Worm (Caenorhabditis elegans) whole organism, L4 larva: ENCODE results near the gene hlh-1.

ENCODE experiments used
- F26F4.8 ChIP-seq: fragments of 200-800 bp; sonication (Bioruptor generic); conservative IDR thresholded peaks from 2 replicates; pipeline ENCODE4 v1.3.6; 2022; ENCODE audit warnings: missing genetic modification characterization, missing compliant biosample characterization
- R02D3.7 ChIP-seq: fragments of 150-350 bp; sonication (generic microtip); optimal IDR thresholded peaks from 3 replicates; lab custom pipeline; 2014; ENCODE audit warnings: missing biosample characterization, missing genetic modification characterization
- Y5F2A.4 ChIP-seq: fragments of 200-800 bp; sonication (Bioruptor generic); optimal IDR thresholded peaks from 2 replicates; lab custom pipeline; 2018; ENCODE audit warnings: mild to moderate bottlenecking, missing genetic modification characterization, missing compliant biosample characterization
- attf-4 ChIP-seq: sonication (generic microtip); optimal IDR thresholded peaks from 3 replicates; lab custom pipeline; 2017; ENCODE audit warnings: missing biosample characterization, missing genetic modification characterization
- ceh-32 ChIP-seq: sonication (generic microtip); optimal IDR thresholded peaks from 2 replicates; lab custom pipeline; 2016; ENCODE audit warnings: mild to moderate bottlenecking, missing genetic modification characterization, missing compliant biosample characterization; ENCODE audit not compliant: poor library complexity
- ctbp-1 ChIP-seq: fragments of 200-800 bp; sonication (Bioruptor generic); IDR thresholded peaks from 2 replicates; pipeline ENCODE4 v1.3.6; 2022; ENCODE audit warnings: missing genetic modification reagents, missing genetic modification characterization, missing compliant biosample characterization
- daf-16 ChIP-seq, 3 experiments: sonication (generic microtip); optimal IDR thresholded peaks; 2 replicates each; lab custom pipeline; 2016 to 2017; ENCODE audit warnings: missing genetic modification characterization in 3 of 3, missing genetic modification reagents in 3 of 3, mild to moderate bottlenecking in 2 of 3, missing compliant biosample characterization in 2 of 3, missing biosample characterization in 1 of 3, moderate library complexity in 1 of 3
- daf-19 ChIP-seq: fragments of 200-800 bp; sonication (Bioruptor generic); conservative IDR thresholded peaks from 2 replicates; pipeline ENCODE4 v1.3.6; 2022; ENCODE audit warnings: missing genetic modification characterization, missing compliant biosample characterization
- dmd-6 ChIP-seq: fragments of 200-800 bp; sonication (Bioruptor generic); IDR thresholded peaks from 2 replicates; pipeline ENCODE4 v1.3.6; 2022; ENCODE audit warnings: missing genetic modification reagents, missing genetic modification characterization, missing compliant biosample characterization
- dve-1 ChIP-seq: sonication (generic microtip); optimal IDR thresholded peaks from 2 replicates; lab custom pipeline; 2017; ENCODE audit warnings: antibody characterized with exemption, mild to moderate bottlenecking, missing genetic modification characterization, missing compliant biosample characterization; ENCODE audit not compliant: insufficient read depth
- egl-43 ChIP-seq: fragments of 200-800 bp; sonication (Bioruptor generic); IDR thresholded peaks from 2 replicates; pipeline ENCODE4 v1.3.6; 2022; ENCODE audit warnings: missing genetic modification reagents, missing genetic modification characterization, missing compliant biosample characterization
- hlh-11 ChIP-seq: fragments of 200-800 bp; sonication (Bioruptor generic); optimal IDR thresholded peaks from 2 replicates; lab custom pipeline; 2018; ENCODE audit warnings: mild to moderate bottlenecking, missing genetic modification characterization, missing compliant biosample characterization
- hlh-30 ChIP-seq: sonication (generic microtip); optimal IDR thresholded peaks from 2 replicates; lab custom pipeline; 2017; ENCODE audit warnings: antibody characterized with exemption, mild to moderate bottlenecking, missing genetic modification characterization, missing compliant biosample characterization; ENCODE audit not compliant: insufficient read depth
- jun-1 ChIP-seq: fragments of 150-350 bp; optimal IDR thresholded peaks from 2 replicates; lab custom pipeline; 2014; ENCODE audit warnings: missing biosample characterization, missing genetic modification reagents, missing genetic modification characterization
- lin-39 ChIP-seq: fragments of 150-350 bp; optimal IDR thresholded peaks from 2 replicates; lab custom pipeline; 2014; ENCODE audit warnings: missing biosample characterization, missing genetic modification reagents, missing genetic modification characterization
- lsy-2 ChIP-seq, 2 experiments: fragments of 150-350 bp in 1 of 2; sonication (generic microtip) in 1 of 2; optimal IDR thresholded peaks; 2 replicates each; lab custom pipeline; 2014 to 2017; ENCODE audit warnings: missing biosample characterization in 2 of 2, missing genetic modification characterization in 2 of 2
- madf-5 ChIP-seq, 2 experiments: fragments of 200-800 bp; sonication (Bioruptor generic); IDR thresholded peaks; 2 replicates each; pipeline ENCODE4 v1.3.6; 2022; ENCODE audit warnings: missing compliant biosample characterization in 2 of 2, missing genetic modification characterization in 2 of 2
- madf-9 ChIP-seq: fragments of 200-800 bp; sonication (Bioruptor generic); conservative IDR thresholded peaks from 2 replicates; pipeline ENCODE4 v1.3.6; 2022; ENCODE audit warnings: missing genetic modification reagents, missing genetic modification characterization, missing compliant biosample characterization
- mdt-29 ChIP-seq: fragments of 200-800 bp; sonication (Bioruptor generic); IDR thresholded peaks from 2 replicates; pipeline ENCODE4 v1.3.6; 2022; ENCODE audit warnings: missing genetic modification reagents, missing genetic modification characterization, missing compliant biosample characterization
- mxl-2 ChIP-seq: fragments of 200-800 bp; sonication (Bioruptor generic); conservative IDR thresholded peaks from 2 replicates; pipeline ENCODE4 v1.3.6; 2022; ENCODE audit warnings: missing genetic modification reagents, missing genetic modification characterization, missing compliant biosample characterization
- mxl-3 ChIP-seq: fragments of 200-800 bp; sonication (Bioruptor generic); optimal IDR thresholded peaks from 2 replicates; lab custom pipeline; 2018; ENCODE audit warnings: mild to moderate bottlenecking, missing genetic modification characterization, missing compliant biosample characterization
- nhr-11 ChIP-seq: fragments of 150-350 bp; optimal IDR thresholded peaks from 2 replicates; lab custom pipeline; 2014; ENCODE audit warnings: missing biosample characterization, missing genetic modification characterization
- nhr-28 ChIP-seq: fragments of 150-350 bp; optimal IDR thresholded peaks from 2 replicates; lab custom pipeline; 2014; ENCODE audit warnings: missing biosample characterization, missing genetic modification characterization
- nhr-41 ChIP-seq: fragments of 200-800 bp; sonication (Bioruptor generic); IDR thresholded peaks from 2 replicates; pipeline ENCODE4 v1.3.6; 2022; ENCODE audit warnings: missing genetic modification reagents, missing genetic modification characterization, missing compliant biosample characterization
- nhr-77 ChIP-seq: fragments of 150-350 bp; optimal IDR thresholded peaks from 2 replicates; lab custom pipeline; 2014; ENCODE audit warnings: missing biosample characterization, missing genetic modification characterization
- pha-4 ChIP-seq, 2 experiments: fragments of 150-350 bp in 1 of 2; fragments of 200-800 bp in 1 of 2; sonication (Bioruptor generic) in 1 of 2; IDR thresholded peaks in 1 of 2; optimal IDR thresholded peaks in 1 of 2; 2 replicates each; pipeline versions ENCODE4 v1.3.6 to Lab custom; 2014 to 2022; ENCODE audit warnings: missing genetic modification characterization in 2 of 2, missing genetic modification reagents in 2 of 2, missing biosample characterization in 1 of 2, missing compliant biosample characterization in 1 of 2
- php-3 ChIP-seq: fragments of 200-800 bp; sonication (Bioruptor generic); IDR thresholded peaks from 2 replicates; pipeline ENCODE4 v1.3.6; 2022; ENCODE audit warnings: missing genetic modification reagents, missing genetic modification characterization, missing compliant biosample characterization
- pqm-1 ChIP-seq: sonication (generic microtip); optimal IDR thresholded peaks from 2 replicates; lab custom pipeline; 2017; ENCODE audit warnings: missing biosample characterization, missing genetic modification characterization
- saeg-2 ChIP-seq: fragments of 200-800 bp; sonication (Bioruptor generic); IDR thresholded peaks from 2 replicates; pipeline ENCODE4 v1.3.6; 2022; ENCODE audit warnings: missing genetic modification reagents, missing genetic modification characterization, missing compliant biosample characterization
- sdz-12 ChIP-seq: fragments of 200-800 bp; sonication (Bioruptor generic); optimal IDR thresholded peaks from 2 replicates; lab custom pipeline; 2018; ENCODE audit warnings: mild to moderate bottlenecking, missing genetic modification characterization, missing compliant biosample characterization
- set-16 ChIP-seq: fragments of 200-800 bp; sonication (Bioruptor generic); IDR thresholded peaks from 2 replicates; pipeline ENCODE4 v1.3.6; 2022; ENCODE audit warnings: missing genetic modification reagents, missing genetic modification characterization, missing compliant biosample characterization
- skn-1 ChIP-seq: fragments of 150-350 bp; optimal IDR thresholded peaks from 2 replicates; lab custom pipeline; 2014; ENCODE audit warnings: missing biosample characterization, missing genetic modification characterization
- snpc-1.2 ChIP-seq: fragments of 200-800 bp; sonication (Bioruptor generic); IDR thresholded peaks from 2 replicates; pipeline ENCODE4 v1.3.6; 2022; ENCODE audit warnings: missing genetic modification reagents, missing genetic modification characterization, missing compliant biosample characterization
- snpc-4 ChIP-seq: fragments of 150-350 bp; optimal IDR thresholded peaks from 2 replicates; lab custom pipeline; 2014; ENCODE audit warnings: missing biosample characterization, missing genetic modification characterization
- tra-1 ChIP-seq: fragments of 200-800 bp; sonication (Bioruptor generic); IDR thresholded peaks from 2 replicates; pipeline ENCODE4 v1.3.6; 2022; ENCODE audit warnings: missing genetic modification reagents, missing genetic modification characterization, missing compliant biosample characterization
- zfp-2 ChIP-seq: sonication (generic microtip); optimal IDR thresholded peaks from 2 replicates; lab custom pipeline; 2016; ENCODE audit warnings: mild to moderate bottlenecking, missing genetic modification characterization, missing compliant biosample characterization
- zip-2 ChIP-seq: fragments of 150-350 bp; optimal IDR thresholded peaks from 2 replicates; lab custom pipeline; 2014; ENCODE audit warnings: missing biosample characterization, missing genetic modification characterization

hlh-1 gene

ce11 chrII:4494532-4494931 lies 23.8 kb upstream of the hlh-1 start:
- 0 out of 2 replicates have a peak, but pooled peaks have one; percentile 30 for TF ChIP-seq daf-19 (GFP tag; lab: Robert Waterston, UW)
- no peak for TF ChIP-seq madf-5 (GFP tag; IDR thresholded peaks at IDR 0.05; lab: Robert Waterston, UW)
- TF ChIP-seq madf-9 (GFP tag; lab: Robert Waterston, UW) = no peak
- no peak for TF ChIP-seq R02D3.7 (tag; lab: Kevin White, UChicago)
- peak in 1 of 2 experiments; percentile 7 for TF ChIP-seq lsy-2 (tag; optimal IDR thresholded peaks at IDR 0.05; lab: Kevin White, UChicago)
- TF ChIP-seq hlh-11 (tag; lab: Kevin White, UChicago) = peak; percentile 56
- TF ChIP-seq zfp-2 (tag; lab: Kevin White, UChicago) = no peak
- no peak for TF ChIP-seq attf-4 (tag; lab: Kevin White, UChicago)
- no peak for TF ChIP-seq lin-39 (tag; lab: Kevin White, UChicago)
- no peak for TF ChIP-seq set-16 (GFP tag; lab: Robert Waterston, UW)
- TF ChIP-seq nhr-77 = no peak
- peak; percentile 15 for TF ChIP-seq hlh-30
- no peak for TF ChIP-seq mxl-2 (GFP tag; lab: Robert Waterston, UW)
- no peak for TF ChIP-seq snpc-1.2
- TF ChIP-seq nhr-11 (tag; lab: Kevin White, UChicago) = peak; percentile 60
- TF ChIP-seq saeg-2 (GFP tag; lab: Robert Waterston, UW) = no peak
- no peak for TF ChIP-seq ceh-32 (tag; lab: Kevin White, UChicago)
- TF ChIP-seq snpc-4 (tag; lab: Kevin White, UChicago) = no peak
- 0 out of 2 replicates have a peak, but pooled peaks have one; percentile 35 for TF ChIP-seq ctbp-1 (GFP tag; lab: Robert Waterston, UW)
- TF ChIP-seq mxl-3 (GFP tag; lab: Kevin White, UChicago) = no peak
- TF ChIP-seq nhr-41 (GFP tag; lab: Robert Waterston, UW) = no peak
- TF ChIP-seq egl-43 (GFP tag; lab: Robert Waterston, UW) = no peak
- TF ChIP-seq skn-1 (tag; lab: Kevin White, UChicago) = no peak
- no peak for TF ChIP-seq mdt-29 (GFP tag; lab: Robert Waterston, UW)
- no peak for TF ChIP-seq sdz-12
- no peak for TF ChIP-seq F26F4.8 (GFP tag; lab: Robert Waterston, UW)
- TF ChIP-seq pha-4 (GFP tag; IDR thresholded peaks at IDR 0.05; lab: Robert Waterston, UW) = no peak
- no peak for TF ChIP-seq pha-4 (tag; optimal IDR thresholded peaks at IDR 0.05; lab: Kevin White, UChicago)
- peak in 1 of 2 experiments; percentile 49 for TF ChIP-seq daf-16 (GFP tag; optimal IDR thresholded peaks at IDR 0.05; lab: Kevin White, UChicago)
- TF ChIP-seq daf-16 (tag; optimal IDR thresholded peaks at IDR 0.05; lab: Kevin White, UChicago) = no peak

ce11 chrII:4495844-4496243 lies 22.5 kb upstream of the hlh-1 start:
- TF ChIP-seq snpc-1.2 = no peak
- TF ChIP-seq jun-1 = no peak
- TF ChIP-seq dmd-6 (GFP tag; lab: Robert Waterston, UW) = peak; percentile 45
- TF ChIP-seq zip-2 (tag; lab: Kevin White, UChicago) = no peak
- TF ChIP-seq php-3 (GFP tag; lab: Robert Waterston, UW) = 0 out of 2 replicates have a peak, but pooled peaks have one; percentile 53
- TF ChIP-seq nhr-28 (tag; lab: Kevin White, UChicago) = peak; percentile 53
- TF ChIP-seq pqm-1 (tag; lab: Kevin White, UChicago) = peak; percentile 40
- 0 out of 2 replicates have a peak, but pooled peaks have one; percentile 41 for TF ChIP-seq tra-1
- no peak for TF ChIP-seq Y5F2A.4 (GFP tag; lab: Kevin White, UChicago)
- TF ChIP-seq daf-16 (GFP tag; optimal IDR thresholded peaks at IDR 0.05; lab: Kevin White, UChicago) = no peak
- peak; percentile 27 for TF ChIP-seq daf-16 (tag; optimal IDR thresholded peaks at IDR 0.05; lab: Kevin White, UChicago)
- TF ChIP-seq dve-1 = peak; percentile 17
- TF ChIP-seq snpc-4 (tag; lab: Kevin White, UChicago) = no peak
